Worm (Caenorhabditis elegans): Measurements from ENCODE around the gene C30G12.6.

ce11 chrII:7287140-7287539 is 8.7 kb downstream of the C30G12.6 start:
- no peak for TF ChIP-seq ZK546.5 (tag; optimal IDR thresholded peaks at IDR 0.05)
- no peak for TF ChIP-seq ceh-28 (tag; optimal IDR thresholded peaks at IDR 0.05)
- no peak for TF ChIP-seq fos-1 (tag; optimal IDR thresholded peaks at IDR 0.05)

All from whole organism, L3 larva.